Worm (Caenorhabditis elegans): ENCODE results near the gene elb-1.

DNA sequence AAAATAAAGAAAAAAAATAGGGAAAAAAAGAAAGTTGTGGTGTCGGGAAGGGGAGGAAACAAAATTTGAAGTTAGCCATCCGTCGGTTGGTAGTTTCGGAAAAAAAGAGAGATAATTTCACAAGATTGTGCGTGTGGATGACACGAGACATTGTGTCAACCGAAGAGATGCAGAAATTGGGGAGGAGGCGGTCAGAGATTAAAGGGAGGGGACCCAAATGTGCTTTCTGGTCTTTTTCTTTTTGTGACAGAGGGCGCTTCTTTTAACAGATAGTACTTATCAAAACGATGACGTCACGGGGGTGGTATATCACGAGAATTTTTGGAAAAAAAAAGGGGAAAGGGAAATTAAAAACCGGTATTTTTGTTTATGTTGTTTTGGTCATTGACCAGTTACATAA lies 19.2 kb upstream of the elb-1 start:
- TF ChIP-seq bed-3 (GFP tag; optimal IDR thresholded peaks at IDR 0.05): no peak
- TF ChIP-seq nhr-28 (tag; optimal IDR thresholded peaks at IDR 0.05): no peak
- TF ChIP-seq snpc-4 (tag; optimal IDR thresholded peaks at IDR 0.05): no peak
- no peak for TF ChIP-seq lin-13 (tag; optimal IDR thresholded peaks at IDR 0.05)
- no peak for TF ChIP-seq elt-3 (tag; optimal IDR thresholded peaks at IDR 0.05)
- no peak for TF ChIP-seq pha-4 (tag; optimal IDR thresholded peaks at IDR 0.05)
- TF ChIP-seq nhr-76 (tag; optimal IDR thresholded peaks at IDR 0.05): no peak
- TF ChIP-seq M03D4.4 (tag; optimal IDR thresholded peaks at IDR 0.05): no peak
- TF ChIP-seq mep-1 (tag; optimal IDR thresholded peaks at IDR 0.05): no peak
- no peak for TF ChIP-seq nhr-12 (tag; optimal IDR thresholded peaks at IDR 0.05)
- TF ChIP-seq unc-39 (tag; optimal IDR thresholded peaks at IDR 0.05): no peak
- TF ChIP-seq lsy-2 (tag; optimal IDR thresholded peaks at IDR 0.05): no peak
- no peak for TF ChIP-seq ham-2 (GFP tag; optimal IDR thresholded peaks at IDR 0.05)
- TF ChIP-seq mls-2 (tag; optimal IDR thresholded peaks at IDR 0.05): no peak

Data from whole organism, mixed stage, embryonic.